Fruit fly (Drosophila melanogaster) whole organism, pupa: ENCODE measurements around the gene RpL4.

ENCODE experiments used
- CG10348 ChIP-seq: fragments of 200-800 bp; sonication (Bioruptor generic); IDR thresholded peaks from 2 replicates; pipeline ENCODE4 v1.3.6; 2022; ENCODE audit warnings: missing biosample characterization, missing genetic modification characterization
- CG13204 ChIP-seq: fragments of 200-800 bp; sonication (Bioruptor generic); optimal IDR thresholded peaks from 2 replicates; lab custom pipeline; 2018; ENCODE audit warnings: missing biosample characterization, mild to moderate bottlenecking, missing genetic modification characterization, moderate library complexity
- CG14655 ChIP-seq: fragments of 200-800 bp; sonication (Bioruptor generic); optimal IDR thresholded peaks from 3 replicates; lab custom pipeline; 2017; ENCODE audit warnings: mild to moderate bottlenecking, missing biosample characterization, missing genetic modification reagents, missing genetic modification characterization
- CG8159 ChIP-seq: fragments of 200-800 bp; sonication (Bioruptor generic); optimal IDR thresholded peaks from 3 replicates; lab custom pipeline; 2018; ENCODE audit warnings: missing biosample characterization, mild to moderate bottlenecking, missing genetic modification characterization, moderate library complexity
- CG8301 ChIP-seq: fragments of 200-800 bp; sonication (Bioruptor generic); optimal IDR thresholded peaks from 2 replicates; lab custom pipeline; 2018; ENCODE audit warnings: missing biosample characterization, mild to moderate bottlenecking, missing genetic modification characterization
- D1 ChIP-seq: fragments of 200-800 bp; sonication (Bioruptor generic); optimal IDR thresholded peaks from 2 replicates; lab custom pipeline; 2018; ENCODE audit warnings: missing biosample characterization, mild to moderate bottlenecking, missing genetic modification characterization, moderate library complexity
- Ets98B ChIP-seq: fragments of 200-800 bp; sonication (Bioruptor generic); IDR thresholded peaks from 2 replicates; pipeline ENCODE4 v1.3.6; 2022; ENCODE audit warnings: missing biosample characterization, missing genetic modification characterization
- Snoo ChIP-seq: fragments of 200-800 bp; sonication (Bioruptor generic); optimal IDR thresholded peaks from 3 replicates; lab custom pipeline; 2017; ENCODE audit warnings: missing biosample characterization, mild to moderate bottlenecking, missing genetic modification characterization, inconsistent platforms

DNA sequence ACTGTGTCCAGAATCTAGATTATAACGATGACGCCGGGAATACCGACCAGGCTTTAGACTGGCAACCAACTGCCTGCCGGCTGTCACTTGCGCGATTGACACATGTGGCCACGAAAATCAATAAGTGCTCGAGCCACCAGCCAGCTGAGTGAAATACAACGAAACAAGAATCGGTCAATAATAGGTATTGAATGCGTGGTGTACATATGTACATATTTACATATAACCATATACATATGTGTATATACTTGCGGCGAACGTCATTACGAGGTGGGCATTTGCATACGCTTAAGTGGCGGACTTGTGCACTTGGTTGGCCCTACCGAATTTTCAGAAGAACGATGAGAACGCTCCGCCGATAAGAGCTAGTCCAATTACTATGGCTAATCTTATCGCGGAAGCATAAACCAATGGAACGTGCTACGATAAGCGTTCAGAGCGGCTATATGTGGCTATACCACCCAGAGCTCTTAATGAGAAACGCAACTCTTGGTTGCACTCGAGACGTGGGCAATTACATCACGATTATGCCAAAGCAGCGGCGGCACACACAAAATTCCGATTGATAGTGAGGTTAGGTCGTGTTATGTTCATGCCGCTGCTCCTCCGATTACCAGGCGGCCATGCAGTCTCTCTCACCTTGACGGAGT lies 24.1 kb downstream of the RpL4 start:
- no peak for TF ChIP-seq D1 (tag; lab: Kevin White, UChicago)
- no peak for TF ChIP-seq Ets98B
- TF ChIP-seq CG10348, result no peak
- no peak for TF ChIP-seq Snoo (tag; lab: Kevin White, UChicago)
- TF ChIP-seq CG8159 (tag; lab: Kevin White, UChicago), result no peak
- no peak for TF ChIP-seq CG13204
- no peak for TF ChIP-seq CG8301
- TF ChIP-seq CG14655 (GFP tag; lab: Kevin White, UChicago), result no peak
